Worm (Caenorhabditis elegans): ENCODE results near the gene lip-1.

DNA sequence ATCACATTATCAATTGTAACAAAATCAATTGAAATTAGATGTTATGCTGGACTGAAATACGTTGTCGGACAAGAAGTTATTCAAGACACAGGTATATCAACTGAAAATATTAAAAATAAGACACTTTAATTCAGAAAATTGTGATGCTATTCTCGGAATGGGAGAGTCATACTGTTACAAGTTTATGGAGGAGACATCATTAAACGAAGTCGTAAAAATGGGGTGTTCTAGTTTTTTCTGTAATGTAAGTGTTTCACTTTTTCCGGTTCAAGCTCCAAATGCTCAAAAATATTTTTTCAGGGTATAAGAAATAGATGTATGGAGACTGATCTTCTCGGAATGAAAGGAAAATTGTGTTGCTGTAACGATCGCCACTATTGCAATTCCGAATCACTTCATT lies 37.9 kb upstream of the lip-1 start, which contains the start of gene C17H12.37:
- TF ChIP-seq dpl-1 (GFP tag; optimal IDR thresholded peaks at IDR 0.05) (no peak), F22D6.2 (tag; optimal IDR thresholded peaks at IDR 0.05) (no peak), snpc-4 (GFP tag; optimal IDR thresholded peaks at IDR 0.05) (no peak), snpc-4 (tag; optimal IDR thresholded peaks at IDR 0.05) (no peak), F39B2.1 (GFP tag; IDR thresholded peaks at IDR 0.05) (no peak), nhr-179 (tag; optimal IDR thresholded peaks at IDR 0.05) (no peak), unc-62 (GFP tag; optimal IDR thresholded peaks at IDR 0.05) (no peak), ama-1 (optimal IDR thresholded peaks at IDR 0.05) (no peak), ama-1 (GFP tag; optimal IDR thresholded peaks at IDR 0.05) (no peak), ceh-91 (GFP tag; IDR thresholded peaks at IDR 0.05) (no peak), K12H6.12 (tag; optimal IDR thresholded peaks at IDR 0.05) (no peak), C17E4.6 (GFP tag; IDR thresholded peaks at IDR 0.05) (no peak), ceh-27 (GFP tag; optimal IDR thresholded peaks at IDR 0.05) (no peak)

Data from whole organism, young adult.